Worm (Caenorhabditis elegans) whole organism, early embryonic: ENCODE data around the gene F53F4.7.

Experiments
- aly-1 ChIP-seq: sonication (generic microtip); optimal IDR thresholded peaks from 2 replicates; lab custom pipeline; 2016; ENCODE audit warnings: missing genetic modification characterization, missing compliant biosample characterization
- ama-1 ChIP-seq: fragments of 150-350 bp; optimal IDR thresholded peaks from 2 replicates; lab custom pipeline; 2014
- ceh-13 ChIP-seq: fragments of 200-800 bp; sonication (Bioruptor generic); optimal IDR thresholded peaks from 2 replicates; lab custom pipeline; 2018; ENCODE audit warnings: mild to moderate bottlenecking, missing genetic modification characterization, missing compliant biosample characterization
- ceh-36 ChIP-seq: sonication (generic microtip); optimal IDR thresholded peaks from 2 replicates; lab custom pipeline; 2016; ENCODE audit warnings: missing genetic modification characterization, inconsistent platforms, missing compliant biosample characterization
- flt-1 ChIP-seq: fragments of 200-800 bp; sonication (Bioruptor generic); IDR thresholded peaks from 2 replicates; pipeline ENCODE4 v1.3.6; 2022; ENCODE audit warnings: missing genetic modification characterization, missing compliant biosample characterization
- hmg-4 ChIP-seq: fragments of 200-800 bp; sonication (Bioruptor generic); optimal IDR thresholded peaks from 2 replicates; lab custom pipeline; 2018; ENCODE audit warnings: mild to moderate bottlenecking, missing genetic modification characterization, missing compliant biosample characterization
- hnd-1 ChIP-seq: sonication (generic microtip); optimal IDR thresholded peaks from 2 replicates; lab custom pipeline; 2016; ENCODE audit warnings: missing genetic modification characterization, missing compliant biosample characterization
- pes-1 ChIP-seq: fragments of 200-800 bp; sonication (Bioruptor generic); IDR thresholded peaks from 2 replicates; pipeline ENCODE4 v1.3.6; 2022; ENCODE audit warnings: missing genetic modification reagents, missing genetic modification characterization, missing compliant biosample characterization
- sea-1 ChIP-seq: fragments of 200-800 bp; sonication (Bioruptor generic); conservative IDR thresholded peaks from 2 replicates; pipeline ENCODE4 v1.3.6; 2022; ENCODE audit warnings: missing genetic modification characterization, missing compliant biosample characterization
- tbx-11 ChIP-seq: fragments of 200-800 bp; sonication (Bioruptor generic); IDR thresholded peaks from 2 replicates; pipeline ENCODE4 v1.3.6; 2022; ENCODE audit warnings: missing genetic modification characterization, missing compliant biosample characterization
- tra-4 ChIP-seq: sonication (generic microtip); optimal IDR thresholded peaks from 2 replicates; lab custom pipeline; 2017; ENCODE audit warnings: missing genetic modification characterization, missing compliant biosample characterization

DNA sequence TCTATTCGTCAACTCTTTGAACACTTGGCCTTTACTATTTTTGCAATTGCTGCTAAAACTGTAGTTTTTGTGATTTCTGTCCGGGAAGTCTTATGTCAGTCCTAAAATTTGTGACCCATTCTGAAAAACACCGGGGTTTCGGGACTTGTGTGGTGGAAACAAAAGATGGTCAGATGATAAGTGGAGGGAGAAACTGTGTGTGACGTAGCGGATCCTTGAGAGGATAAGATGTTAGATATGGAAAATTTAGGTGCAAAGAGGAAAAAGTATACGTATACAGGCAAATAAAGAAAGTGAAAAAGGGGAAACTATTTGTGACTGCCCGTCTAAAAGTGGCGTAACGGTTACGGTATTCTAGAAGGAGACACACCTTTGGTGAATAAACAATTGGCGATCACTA, 22.6 kb upstream of the F53F4.7 start:
- no peak for TF ChIP-seq tra-4
- no peak for TF ChIP-seq ama-1 (lab: Kevin White, UChicago)
- no peak for TF ChIP-seq ceh-13 (GFP tag; lab: Kevin White, UChicago)
- TF ChIP-seq sea-1 (GFP tag; lab: Robert Waterston, UW) = no peak
- TF ChIP-seq hmg-4 (GFP tag; lab: Kevin White, UChicago) = no peak
- TF ChIP-seq pes-1 (GFP tag; lab: Robert Waterston, UW) = no peak
- TF ChIP-seq flt-1 (GFP tag; lab: Robert Waterston, UW) = no peak
- TF ChIP-seq hnd-1 (tag; lab: Kevin White, UChicago) = no peak
- TF ChIP-seq ceh-36 = no peak
- TF ChIP-seq tbx-11 (GFP tag; lab: Robert Waterston, UW) = no peak
- no peak for TF ChIP-seq aly-1 (tag; lab: Kevin White, UChicago)
